Worm (Caenorhabditis elegans) whole organism, L2 larva: ENCODE measurements around the gene F18E3.10.
A peak's percentile ranks its signal among the peaks of the same experiment; 100 is the strongest.

Experiments used
- Y55F3AM.14 ChIP-seq: fragments of 200-800 bp; sonication (Bioruptor generic); optimal IDR thresholded peaks from 2 replicates; lab custom pipeline; 2018; ENCODE audit warnings: mild to moderate bottlenecking, missing genetic modification characterization, missing compliant biosample characterization
- alr-1 ChIP-seq: fragments of 150-350 bp; optimal IDR thresholded peaks from 2 replicates; lab custom pipeline; 2014; ENCODE audit warnings: missing biosample characterization, missing genetic modification characterization
- blmp-1 ChIP-seq: sonication (generic microtip); optimal IDR thresholded peaks from 2 replicates; lab custom pipeline; 2017; ENCODE audit warnings: missing genetic modification characterization, mild to moderate bottlenecking, missing compliant biosample characterization, antibody characterized with exemption, moderate library complexity; ENCODE audit not compliant: insufficient read depth
- elt-1 ChIP-seq: fragments of 150-350 bp; optimal IDR thresholded peaks from 2 replicates; lab custom pipeline; 2014; ENCODE audit warnings: missing biosample characterization, missing genetic modification characterization
- elt-3 ChIP-seq: sonication (generic microtip); optimal IDR thresholded peaks from 2 replicates; lab custom pipeline; 2017; ENCODE audit warnings: missing biosample characterization, missing genetic modification characterization
- fos-1 ChIP-seq: fragments of 150-350 bp; optimal IDR thresholded peaks from 2 replicates; lab custom pipeline; 2014; ENCODE audit warnings: missing biosample characterization, missing genetic modification characterization
- lin-13 ChIP-seq: fragments of 150-350 bp; optimal IDR thresholded peaks from 2 replicates; lab custom pipeline; 2014; ENCODE audit warnings: missing biosample characterization, missing genetic modification reagents, missing genetic modification characterization
- lin-39 ChIP-seq: fragments of 150-350 bp; optimal IDR thresholded peaks from 2 replicates; lab custom pipeline; 2014; ENCODE audit warnings: missing biosample characterization, missing genetic modification reagents, missing genetic modification characterization
- lsy-2 ChIP-seq, 2 experiments: fragments of 150-350 bp in 1 of 2; sonication (generic microtip) in 1 of 2; optimal IDR thresholded peaks; 2 replicates each; lab custom pipeline; 2014 to 2017; ENCODE audit warnings: missing biosample characterization in 2 of 2, missing genetic modification characterization in 2 of 2
- mdl-1 ChIP-seq, 2 experiments: fragments of 150-350 bp in 1 of 2; sonication (generic microtip) in 1 of 2; optimal IDR thresholded peaks; 2 replicates each; lab custom pipeline; 2017; ENCODE audit warnings: missing biosample characterization in 2 of 2, missing genetic modification characterization in 2 of 2
- nhr-12 ChIP-seq: fragments of 150-350 bp; optimal IDR thresholded peaks from 2 replicates; lab custom pipeline; 2014; ENCODE audit warnings: missing biosample characterization, missing genetic modification characterization
- nhr-129 ChIP-seq: fragments of 150-350 bp; optimal IDR thresholded peaks from 2 replicates; lab custom pipeline; 2014; ENCODE audit warnings: missing biosample characterization, missing genetic modification characterization
- nhr-21 ChIP-seq: fragments of 150-350 bp; optimal IDR thresholded peaks from 2 replicates; lab custom pipeline; 2014; ENCODE audit warnings: missing biosample characterization, missing genetic modification characterization
- nhr-237 ChIP-seq: fragments of 150-350 bp; optimal IDR thresholded peaks from 2 replicates; lab custom pipeline; 2014; ENCODE audit warnings: missing biosample characterization, missing genetic modification characterization
- nhr-25 ChIP-seq: fragments of 150-350 bp; sonication (generic microtip); optimal IDR thresholded peaks from 3 replicates; lab custom pipeline; 2014; ENCODE audit warnings: missing biosample characterization, missing genetic modification characterization
- nhr-6 ChIP-seq: fragments of 150-350 bp; optimal IDR thresholded peaks from 2 replicates; lab custom pipeline; 2014; ENCODE audit warnings: missing biosample characterization, missing genetic modification characterization
- nhr-77 ChIP-seq: fragments of 150-350 bp; optimal IDR thresholded peaks from 2 replicates; lab custom pipeline; 2014; ENCODE audit warnings: missing biosample characterization, missing genetic modification characterization
- peb-1 ChIP-seq: fragments of 150-350 bp; optimal IDR thresholded peaks from 2 replicates; lab custom pipeline; 2014; ENCODE audit warnings: missing biosample characterization, missing genetic modification characterization
- sem-4 ChIP-seq: fragments of 150-350 bp; optimal IDR thresholded peaks from 2 replicates; lab custom pipeline; 2014; ENCODE audit warnings: missing biosample characterization, missing genetic modification reagents, missing genetic modification characterization
- skn-1 ChIP-seq: sonication (generic microtip); optimal IDR thresholded peaks from 2 replicates; lab custom pipeline; 2017; ENCODE audit warnings: missing biosample characterization, missing genetic modification characterization
- sma-9 ChIP-seq, 2 experiments: fragments of 150-350 bp in 1 of 2; sonication (generic microtip) in 1 of 2; optimal IDR thresholded peaks; 2 replicates each; lab custom pipeline; 2014 to 2016; ENCODE audit warnings: missing genetic modification characterization in 2 of 2, mild to moderate bottlenecking in 1 of 2, missing biosample characterization in 1 of 2, missing compliant biosample characterization in 1 of 2, missing genetic modification reagents in 1 of 2, moderate library complexity in 1 of 2
- snpc-4 ChIP-seq: fragments of 150-350 bp; optimal IDR thresholded peaks from 2 replicates; lab custom pipeline; 2014; ENCODE audit warnings: missing biosample characterization, missing genetic modification characterization
- unc-55 ChIP-seq: fragments of 150-350 bp; sonication (generic microtip); optimal IDR thresholded peaks from 3 replicates; lab custom pipeline; 2014; ENCODE audit warnings: missing biosample characterization, missing genetic modification reagents, missing genetic modification characterization
- unc-62 ChIP-seq: fragments of 150-350 bp; optimal IDR thresholded peaks from 2 replicates; lab custom pipeline; 2014; ENCODE audit warnings: missing biosample characterization, missing genetic modification reagents, missing genetic modification characterization
- zag-1 ChIP-seq: fragments of 150-350 bp; optimal IDR thresholded peaks from 2 replicates; lab custom pipeline; 2014; ENCODE audit warnings: missing biosample characterization, missing genetic modification characterization
- ztf-1 ChIP-seq: fragments of 200-800 bp; sonication (Bioruptor generic); conservative IDR thresholded peaks from 2 replicates; pipeline ENCODE4 v1.3.6; 2022; ENCODE audit warnings: missing genetic modification characterization, missing compliant biosample characterization
- ztf-11 ChIP-seq: sonication (generic microtip); optimal IDR thresholded peaks from 2 replicates; lab custom pipeline; 2017; ENCODE audit warnings: missing biosample characterization, missing genetic modification characterization
- ztf-4 ChIP-seq: fragments of 150-350 bp; optimal IDR thresholded peaks from 2 replicates; lab custom pipeline; 2014; ENCODE audit warnings: missing biosample characterization, missing genetic modification characterization

The F18E3.10 gene

DNA sequence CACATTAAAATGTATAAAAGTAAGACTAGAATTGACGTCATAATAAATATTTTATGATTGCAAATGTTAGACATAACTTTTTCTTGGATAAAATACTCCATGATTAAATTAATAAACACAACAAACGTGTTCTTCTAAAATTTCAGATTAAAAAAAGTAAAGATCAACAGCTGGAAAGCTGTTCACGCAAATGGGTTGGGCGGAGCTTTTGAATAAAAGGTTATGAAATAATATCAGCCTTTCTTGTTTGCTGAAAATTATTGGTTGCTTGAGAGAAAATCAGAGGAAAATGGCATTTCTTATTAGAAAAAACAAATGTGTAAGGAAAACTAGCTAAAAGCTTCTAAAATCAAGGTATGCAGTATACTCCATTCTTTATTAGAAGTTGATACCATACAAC is 36.5 kb downstream of the F18E3.10 start, which contains the start of gene C02H6.3:
Gene C02H6.3 (minus strand): TSS at position 101 of the 400 bp plus-strand sequence.
- no peak for TF ChIP-seq zag-1 (tag; lab: Kevin White, UChicago)
- no peak for TF ChIP-seq lin-39 (tag; lab: Kevin White, UChicago)
- no peak for TF ChIP-seq unc-62 (GFP tag; lab: Kevin White, UChicago)

DNA sequence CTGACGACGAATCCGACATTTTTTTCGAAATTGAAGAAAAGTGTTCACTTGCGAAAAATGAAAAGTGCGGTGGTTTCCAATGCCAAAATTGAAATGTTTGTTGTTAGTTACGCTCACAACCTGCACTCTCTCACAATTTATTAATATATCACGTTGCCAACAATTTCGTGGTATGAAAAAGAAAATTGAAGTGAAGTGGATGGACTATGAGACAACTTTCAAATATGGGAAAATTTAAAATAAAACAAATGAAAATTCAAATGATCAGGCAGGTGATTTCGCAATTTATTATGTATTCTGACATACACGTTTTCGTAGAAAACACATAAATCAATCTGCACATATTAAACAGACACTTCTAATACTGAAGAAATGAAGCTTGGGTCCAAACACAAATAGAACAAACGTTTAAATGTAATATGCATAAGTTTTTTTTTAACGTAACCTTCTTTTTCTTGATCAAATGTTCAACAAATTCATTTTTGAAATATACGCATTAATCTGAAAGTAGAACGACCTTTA is 38.1 kb downstream of the F18E3.10 start, which contains the start of gene srp-6:
Gene srp-6 (minus strand): TSS at position 51 of the 522 bp plus-strand sequence.
- TF ChIP-seq fos-1 (tag; lab: Kevin White, UChicago) = peak; percentile 2
- TF ChIP-seq nhr-12 (tag; lab: Kevin White, UChicago) = no peak
- TF ChIP-seq unc-55 (GFP tag; lab: Kevin White, UChicago) = peak; percentile 6

ce11 chrV:7381008-7381407 is 43.2 kb downstream of the F18E3.10 start, which contains the start of gene C03G6.17:
TSS of gene C03G6.17 (minus strand) at chrV:7381108.
- TF ChIP-seq sma-9 (GFP tag; optimal IDR thresholded peaks at IDR 0.05; lab: Kevin White, UChicago) = no peak
- TF ChIP-seq sma-9 (tag; optimal IDR thresholded peaks at IDR 0.05; lab: Kevin White, UChicago) = no peak
- no peak for TF ChIP-seq blmp-1 (tag; lab: Kevin White, UChicago)
- no peak for TF ChIP-seq lin-39 (tag; lab: Kevin White, UChicago)
- TF ChIP-seq nhr-25 (tag; lab: Kevin White, UChicago) = no peak
- no peak for TF ChIP-seq nhr-6 (tag; lab: Kevin White, UChicago)
- no peak for TF ChIP-seq lin-13 (GFP tag; lab: Kevin White, UChicago)
- TF ChIP-seq snpc-4 = no peak
- no peak for TF ChIP-seq elt-3 (tag; lab: Kevin White, UChicago)
- no peak for TF ChIP-seq ztf-1 (GFP tag; lab: Robert Waterston, UW)

ce11 chrV:7379384-7379783 is 44.9 kb downstream of the F18E3.10 start, which contains the start of gene srsx-24:
TSS of gene srsx-24 (minus strand) at chrV:7379484.
- no peak for TF ChIP-seq lin-13 (GFP tag; lab: Kevin White, UChicago)
- no peak for TF ChIP-seq ztf-4 (tag; lab: Kevin White, UChicago)
- no peak for TF ChIP-seq sem-4 (tag; lab: Kevin White, UChicago)
- TF ChIP-seq snpc-4 = no peak
- no peak for TF ChIP-seq peb-1 (tag; lab: Kevin White, UChicago)
- TF ChIP-seq zag-1 (tag; lab: Kevin White, UChicago) = no peak
- no peak for TF ChIP-seq skn-1 (tag; lab: Kevin White, UChicago)
- no peak for TF ChIP-seq Y55F3AM.14 (GFP tag; lab: Kevin White, UChicago)
- no peak for TF ChIP-seq elt-1 (tag; lab: Kevin White, UChicago)
- no peak for TF ChIP-seq alr-1 (tag; lab: Kevin White, UChicago)
- TF ChIP-seq mdl-1 (tag; optimal IDR thresholded peaks at IDR 0.05; lab: Kevin White, UChicago) = no peak
- no peak for TF ChIP-seq nhr-25 (tag; lab: Kevin White, UChicago)
- no peak for TF ChIP-seq unc-62 (GFP tag; lab: Kevin White, UChicago)
- TF ChIP-seq, all 48 proteins: peak for 0

DNA sequence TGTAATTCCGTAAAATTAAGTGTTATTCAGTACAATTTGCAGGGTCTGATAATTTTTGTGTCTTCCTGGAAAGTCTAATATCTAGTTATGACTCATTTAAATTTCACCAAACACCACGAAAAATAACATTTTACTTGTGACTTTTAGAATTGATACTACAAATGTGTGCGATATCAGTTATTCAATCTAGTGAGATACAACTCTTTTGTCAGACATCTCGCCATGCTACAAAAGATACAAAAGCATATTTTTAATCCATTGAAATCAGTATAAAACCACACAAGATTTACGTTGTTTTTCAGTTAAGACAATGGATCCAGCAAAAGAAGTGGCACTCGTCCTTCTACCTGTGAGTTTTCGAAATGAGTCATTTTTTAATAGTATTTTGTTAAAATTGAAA is 50.1 kb downstream of the F18E3.10 start, which contains the start of gene srx-56:
Gene srx-56 (plus strand): TSS at position 301 of the 400 bp plus-strand sequence.
- TF ChIP-seq mdl-1 (tag; optimal IDR thresholded peaks at IDR 0.05; lab: Kevin White, UChicago) = no peak
- no peak for TF ChIP-seq ztf-11 (tag; lab: Kevin White, UChicago)
- no peak for TF ChIP-seq ztf-1 (GFP tag; lab: Robert Waterston, UW)
- no peak for TF ChIP-seq nhr-77
- no peak for TF ChIP-seq nhr-237 (tag; lab: Kevin White, UChicago)
- TF ChIP-seq lsy-2 (tag; optimal IDR thresholded peaks at IDR 0.05; lab: Kevin White, UChicago) = no peak
- no peak for TF ChIP-seq ztf-4 (tag; lab: Kevin White, UChicago)
- no peak for TF ChIP-seq nhr-21 (tag; lab: Kevin White, UChicago)
- no peak for TF ChIP-seq nhr-12 (tag; lab: Kevin White, UChicago)
- TF ChIP-seq nhr-129 (tag; lab: Kevin White, UChicago) = no peak
